Worm (Caenorhabditis elegans) whole organism, L1 larva: ENCODE results near the gene spp-28.
A peak's percentile ranks its signal among the peaks of the same experiment; 100 is the strongest.

Experiments used
- C04F5.9 ChIP-seq: sonication (generic microtip); optimal IDR thresholded peaks from 2 replicates; lab custom pipeline; 2016; ENCODE audit warnings: missing genetic modification characterization, missing compliant biosample characterization
- Y116A8C.19 ChIP-seq: sonication (generic microtip); optimal IDR thresholded peaks from 2 replicates; lab custom pipeline; 2016; ENCODE audit warnings: missing compliant biosample characterization, missing genetic modification characterization, borderline replicate concordance
- aha-1 ChIP-seq: fragments of 150-350 bp; optimal IDR thresholded peaks from 2 replicates; lab custom pipeline; 2014; ENCODE audit warnings: missing biosample characterization, missing genetic modification characterization
- ama-1 ChIP-seq: fragments of 150-350 bp; optimal IDR thresholded peaks from 2 replicates; lab custom pipeline; 2014
- blmp-1 ChIP-seq: fragments of 150-350 bp; optimal IDR thresholded peaks from 2 replicates; lab custom pipeline; 2014; ENCODE audit warnings: missing biosample characterization, missing genetic modification characterization
- ceh-88 ChIP-seq: fragments of 200-800 bp; sonication (Bioruptor generic); IDR thresholded peaks from 2 replicates; pipeline ENCODE4 v1.3.6; 2022; ENCODE audit warnings: missing genetic modification characterization, missing compliant biosample characterization
- ceh-90 ChIP-seq: sonication (generic microtip); optimal IDR thresholded peaks from 2 replicates; lab custom pipeline; 2016; ENCODE audit warnings: missing genetic modification characterization, missing compliant biosample characterization
- dpl-1 ChIP-seq, 3 experiments: fragments of 150-350 bp in 2 of 3; sonication (generic microtip) in 1 of 3; optimal IDR thresholded peaks; 2 replicates each; lab custom pipeline; 2014 to 2017; ENCODE audit warnings: missing biosample characterization in 3 of 3, missing genetic modification characterization in 3 of 3, missing genetic modification reagents in 3 of 3
- dsc-1 ChIP-seq: sonication (generic microtip); optimal IDR thresholded peaks from 2 replicates; lab custom pipeline; 2016; ENCODE audit warnings: mild to moderate bottlenecking, missing genetic modification characterization, missing compliant biosample characterization
- efl-1 ChIP-seq, 4 experiments: fragments of 150-350 bp; optimal IDR thresholded peaks in 3 of 4; peaks in 1 of 4; 1 replicate in 1 of 4; 2 replicates in 3 of 4; lab custom pipeline; 2014; ENCODE audit warnings: missing biosample characterization in 2 of 4, missing genetic modification characterization in 2 of 4, missing genetic modification reagents in 2 of 4
- egl-27 ChIP-seq, 2 experiments: fragments of 150-350 bp in 1 of 2; sonication (generic microtip); optimal IDR thresholded peaks; 3 replicates each; lab custom pipeline; 2017 to 2018; ENCODE audit warnings: missing biosample characterization in 2 of 2, missing genetic modification characterization in 2 of 2, missing genetic modification reagents in 2 of 2
- elt-2 ChIP-seq: sonication (generic microtip); optimal IDR thresholded peaks from 2 replicates; lab custom pipeline; 2016; ENCODE audit warnings: missing genetic modification characterization, mild to moderate bottlenecking, inconsistent platforms, missing compliant biosample characterization, missing genetic modification reagents
- fkh-8 ChIP-seq: sonication (generic microtip); optimal IDR thresholded peaks from 2 replicates; lab custom pipeline; 2016; ENCODE audit warnings: mild to moderate bottlenecking, missing genetic modification characterization, missing compliant biosample characterization
- grh-1 ChIP-seq: fragments of 200-800 bp; sonication (Bioruptor generic); IDR thresholded peaks from 2 replicates; pipeline ENCODE4 v1.3.6; 2022; ENCODE audit warnings: missing genetic modification reagents, missing genetic modification characterization, missing compliant biosample characterization
- hlh-4 ChIP-seq: sonication (generic microtip); optimal IDR thresholded peaks from 2 replicates; lab custom pipeline; 2016; ENCODE audit warnings: mild to moderate bottlenecking, missing genetic modification characterization, missing compliant biosample characterization
- hpl-2 ChIP-seq: fragments of 150-350 bp; optimal IDR thresholded peaks from 2 replicates; lab custom pipeline; 2014; ENCODE audit warnings: missing biosample characterization, missing genetic modification reagents, missing genetic modification characterization
- isw-1 ChIP-seq: fragments of 200-800 bp; sonication (Bioruptor generic); IDR thresholded peaks from 2 replicates; pipeline ENCODE4 v1.3.6; 2022; ENCODE audit warnings: missing genetic modification characterization, missing compliant biosample characterization
- jun-1 ChIP-seq: fragments of 150-350 bp; optimal IDR thresholded peaks from 2 replicates; lab custom pipeline; 2014; ENCODE audit warnings: missing biosample characterization, missing genetic modification reagents, missing genetic modification characterization
- lin-14 ChIP-seq: fragments of 200-800 bp; sonication (Bioruptor generic); optimal IDR thresholded peaks from 2 replicates; lab custom pipeline; 2018; ENCODE audit warnings: mild to moderate bottlenecking, missing genetic modification characterization, moderate library complexity, missing compliant biosample characterization
- lir-3 ChIP-seq: sonication (generic microtip); optimal IDR thresholded peaks from 2 replicates; lab custom pipeline; 2016; ENCODE audit warnings: mild to moderate bottlenecking, missing genetic modification characterization, moderate library complexity, missing compliant biosample characterization; ENCODE audit not compliant: poor library complexity
- mab-9 ChIP-seq: fragments of 200-800 bp; sonication (Bioruptor generic); IDR thresholded peaks from 2 replicates; pipeline ENCODE4 v1.3.6; 2022; ENCODE audit warnings: missing genetic modification reagents, missing genetic modification characterization, missing compliant biosample characterization
- mdl-1 ChIP-seq, 2 experiments: fragments of 150-350 bp; optimal IDR thresholded peaks; 2 replicates each; lab custom pipeline; 2014 to 2017; ENCODE audit warnings: missing biosample characterization in 2 of 2, missing genetic modification characterization in 2 of 2, inconsistent platforms in 1 of 2
- mep-1 ChIP-seq: fragments of 150-350 bp; optimal IDR thresholded peaks from 2 replicates; lab custom pipeline; 2014; ENCODE audit warnings: missing biosample characterization, missing genetic modification characterization
- nhr-20 ChIP-seq: sonication (generic microtip); optimal IDR thresholded peaks from 2 replicates; lab custom pipeline; 2016; ENCODE audit warnings: mild to moderate bottlenecking, missing genetic modification characterization, missing compliant biosample characterization
- nhr-237 ChIP-seq: fragments of 150-350 bp; optimal IDR thresholded peaks from 2 replicates; lab custom pipeline; 2014; ENCODE audit warnings: missing biosample characterization, missing genetic modification characterization
- nhr-28 ChIP-seq: fragments of 150-350 bp; optimal IDR thresholded peaks from 2 replicates; lab custom pipeline; 2014; ENCODE audit warnings: missing biosample characterization, missing genetic modification characterization
- nhr-47 ChIP-seq: sonication (generic microtip); optimal IDR thresholded peaks from 2 replicates; lab custom pipeline; 2016; ENCODE audit warnings: mild to moderate bottlenecking, missing genetic modification characterization, moderate library complexity, missing compliant biosample characterization
- nhr-71 ChIP-seq: sonication (generic microtip); optimal IDR thresholded peaks from 2 replicates; lab custom pipeline; 2016; ENCODE audit warnings: mild to moderate bottlenecking, missing genetic modification characterization, moderate library complexity, missing compliant biosample characterization
- nhr-77 ChIP-seq: fragments of 150-350 bp; optimal IDR thresholded peaks from 2 replicates; lab custom pipeline; 2014; ENCODE audit warnings: missing biosample characterization, missing genetic modification characterization
- nhr-84 ChIP-seq: sonication (generic microtip); optimal IDR thresholded peaks from 2 replicates; lab custom pipeline; 2017; ENCODE audit warnings: missing biosample characterization, missing genetic modification characterization
- nhr-85 ChIP-seq: sonication (generic microtip); peaks from one replicate; lab custom pipeline; 2016; ENCODE audit warnings: missing genetic modification characterization, inconsistent platforms, missing compliant biosample characterization
- pax-3 ChIP-seq: fragments of 200-800 bp; sonication (Bioruptor generic); optimal IDR thresholded peaks from 2 replicates; lab custom pipeline; 2018; ENCODE audit warnings: mild to moderate bottlenecking, missing genetic modification characterization, moderate library complexity, missing compliant biosample characterization
- pqm-1 ChIP-seq: sonication (generic microtip); optimal IDR thresholded peaks from 3 replicates; lab custom pipeline; 2017; ENCODE audit warnings: missing biosample characterization, missing genetic modification characterization
- sox-4 ChIP-seq: sonication (generic microtip); optimal IDR thresholded peaks from 2 replicates; lab custom pipeline; 2016; ENCODE audit warnings: missing genetic modification characterization, missing compliant biosample characterization
- sptf-1 ChIP-seq: fragments of 150-350 bp; optimal IDR thresholded peaks from 2 replicates; lab custom pipeline; 2014; ENCODE audit warnings: missing biosample characterization, missing genetic modification characterization
- sup-37 ChIP-seq: fragments of 200-800 bp; sonication (Bioruptor generic); optimal IDR thresholded peaks from 2 replicates; lab custom pipeline; 2018; ENCODE audit warnings: mild to moderate bottlenecking, missing genetic modification characterization, missing compliant biosample characterization
- swsn-7 ChIP-seq: sonication (generic microtip); optimal IDR thresholded peaks from 2 replicates; lab custom pipeline; 2016; ENCODE audit warnings: missing genetic modification characterization, missing compliant biosample characterization
- tlp-1 ChIP-seq: fragments of 150-350 bp; optimal IDR thresholded peaks from 2 replicates; lab custom pipeline; 2014; ENCODE audit warnings: missing biosample characterization, missing genetic modification characterization
- unc-62 ChIP-seq: fragments of 150-350 bp; optimal IDR thresholded peaks from 2 replicates; lab custom pipeline; 2014; ENCODE audit warnings: missing biosample characterization, missing genetic modification reagents, missing genetic modification characterization
- unc-98 ChIP-seq: fragments of 200-800 bp; sonication (Bioruptor generic); IDR thresholded peaks from 2 replicates; pipeline ENCODE4 v1.3.6; 2022; ENCODE audit warnings: missing genetic modification characterization, missing compliant biosample characterization
- xbp-1 ChIP-seq: sonication (generic microtip); optimal IDR thresholded peaks from 2 replicates; lab custom pipeline; 2016; ENCODE audit warnings: missing genetic modification characterization, missing compliant biosample characterization
- zip-4 ChIP-seq: fragments of 200-800 bp; sonication (Bioruptor generic); optimal IDR thresholded peaks from 2 replicates; lab custom pipeline; 2018; ENCODE audit warnings: mild to moderate bottlenecking, missing genetic modification characterization, moderate library complexity, missing compliant biosample characterization
- ztf-11 ChIP-seq, 2 experiments: sonication (generic microtip); optimal IDR thresholded peaks; 2 replicates each; lab custom pipeline; 2016 to 2017; ENCODE audit warnings: missing genetic modification characterization in 2 of 2, missing biosample characterization in 1 of 2, missing compliant biosample characterization in 1 of 2
- ztf-4 ChIP-seq: fragments of 150-350 bp; optimal IDR thresholded peaks from 2 replicates; lab custom pipeline; 2014; ENCODE audit warnings: missing biosample characterization, missing genetic modification characterization

The spp-28 gene

DNA sequence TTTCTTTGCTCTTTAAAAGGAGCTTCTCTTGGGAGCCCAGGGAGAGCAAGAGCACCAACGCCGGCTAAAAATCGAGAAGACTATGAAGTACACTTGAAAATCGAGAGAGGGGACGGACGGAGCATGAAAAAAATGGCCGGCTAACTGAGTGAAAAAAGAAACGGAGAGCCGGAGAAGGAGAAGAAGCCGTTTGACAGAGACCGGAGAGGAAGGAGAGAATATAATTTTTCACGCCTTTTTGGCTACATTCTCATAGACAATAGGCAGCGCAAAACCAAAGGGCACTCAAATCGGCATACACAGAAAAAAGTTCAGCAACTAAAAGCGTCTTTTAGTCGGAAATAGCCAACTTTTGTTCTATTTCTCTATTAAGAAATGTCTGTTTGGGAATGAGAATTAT, 31.4 kb upstream of the spp-28 start:
- no peak for TF ChIP-seq mdl-1 (tag; optimal IDR thresholded peaks at IDR 0.05; lab: Kevin White, UChicago)
- TF ChIP-seq grh-1 (GFP tag; lab: Robert Waterston, UW) = no peak
- TF ChIP-seq pqm-1 (tag; lab: Kevin White, UChicago) = no peak
- no peak for TF ChIP-seq egl-27 (tag; optimal IDR thresholded peaks at IDR 0.05; lab: Kevin White, UChicago)
- no peak for TF ChIP-seq efl-1 (optimal IDR thresholded peaks at IDR 0.05; lab: Kevin White, UChicago)
- TF ChIP-seq efl-1 (GFP tag; optimal IDR thresholded peaks at IDR 0.05 in 1 of 2; lab: Kevin White, UChicago) = peak in 1 of 2 experiments; percentile 21
- TF ChIP-seq lir-3 (tag; lab: Kevin White, UChicago) = no peak
- TF ChIP-seq elt-2 (tag; lab: Kevin White, UChicago) = no peak
- TF ChIP-seq nhr-85 = no peak
- peak; percentile 45 for TF ChIP-seq lin-14 (GFP tag; lab: Kevin White, UChicago)
- no peak for TF ChIP-seq zip-4 (GFP tag; lab: Kevin White, UChicago)

DNA sequence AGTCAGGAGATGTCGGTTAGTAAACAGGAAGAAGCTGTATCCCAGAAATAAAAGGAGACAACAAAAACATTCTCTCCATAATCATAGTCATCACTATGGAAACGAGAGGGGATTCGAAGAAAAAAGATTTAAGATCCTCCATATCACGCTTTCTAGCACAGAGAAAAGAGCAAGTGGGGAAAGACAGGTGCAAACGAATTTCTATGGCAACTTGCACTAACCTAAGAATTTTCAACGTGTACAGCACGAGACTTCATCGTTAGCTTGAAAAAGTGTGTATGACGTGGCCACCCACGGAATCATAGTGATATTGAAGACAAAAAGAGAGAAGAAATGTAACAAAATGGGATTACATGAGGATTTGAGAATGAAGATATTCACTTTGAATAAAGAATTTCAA, 30.7 kb upstream of the spp-28 start:
- TF ChIP-seq jun-1 (tag; lab: Kevin White, UChicago) (no peak), nhr-85 (no peak), fkh-8 (tag; lab: Kevin White, UChicago) (peak; percentile 90), blmp-1 (no peak), pax-3 (tag; lab: Kevin White, UChicago) (peak; percentile 70), C04F5.9 (tag; lab: Kevin White, UChicago) (no peak), nhr-28 (tag; lab: Kevin White, UChicago) (no peak), Y116A8C.19 (tag; lab: Kevin White, UChicago) (no peak), egl-27 (tag; optimal IDR thresholded peaks at IDR 0.05; lab: Kevin White, UChicago) (no peak), nhr-71 (tag; lab: Kevin White, UChicago) (peak; percentile 61), aha-1 (no peak), hlh-4 (tag; lab: Kevin White, UChicago) (peak; percentile 2), ceh-90 (no peak), ztf-4 (tag; lab: Kevin White, UChicago) (peak; percentile 24), unc-98 (GFP tag; lab: Robert Waterston, UW) (no peak), dsc-1 (peak; percentile 79), sox-4 (tag; lab: Kevin White, UChicago) (peak; percentile 20), dpl-1 (GFP tag; optimal IDR thresholded peaks at IDR 0.05; lab: Kevin White, UChicago) (no peak), nhr-47 (tag; lab: Kevin White, UChicago) (peak; percentile 60), sup-37 (no peak), elt-2 (tag; lab: Kevin White, UChicago) (no peak)

DNA sequence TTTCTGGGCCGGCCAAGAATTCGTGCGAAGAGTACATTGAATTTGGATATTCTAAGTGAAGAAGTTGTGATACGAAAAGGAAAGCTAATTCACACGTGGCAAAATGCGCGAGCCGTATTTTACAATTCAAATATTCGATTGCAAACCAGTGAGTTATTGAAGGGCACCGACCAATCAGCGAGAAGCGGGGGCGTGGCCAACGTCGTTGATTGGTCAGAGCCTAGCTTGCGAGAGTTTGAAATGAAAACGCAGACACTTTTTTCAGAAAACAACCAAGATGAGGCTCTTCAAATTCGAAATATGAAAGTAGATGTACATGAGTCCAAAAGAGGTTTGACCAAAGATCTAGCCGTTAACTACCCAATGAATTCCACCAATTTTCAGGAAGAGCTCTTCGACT, 20.5 kb upstream of the spp-28 start:
- TF ChIP-seq ztf-4 (tag; lab: Kevin White, UChicago) = no peak
- no peak for TF ChIP-seq swsn-7 (tag; lab: Kevin White, UChicago)
- no peak for TF ChIP-seq blmp-1
- no peak for TF ChIP-seq ztf-11 (tag; optimal IDR thresholded peaks at IDR 0.05; lab: Kevin White, UChicago)
- no peak for TF ChIP-seq zip-4 (GFP tag; lab: Kevin White, UChicago)
- TF ChIP-seq ama-1 (lab: Kevin White, UChicago) = no peak
- no peak for TF ChIP-seq isw-1 (GFP tag; lab: Robert Waterston, UW)
- no peak for TF ChIP-seq egl-27 (tag; optimal IDR thresholded peaks at IDR 0.05; lab: Kevin White, UChicago)
- TF ChIP-seq mep-1 (tag; lab: Kevin White, UChicago) = no peak
- no peak for TF ChIP-seq dsc-1
- TF ChIP-seq hpl-2 = no peak
- TF ChIP-seq sptf-1 = no peak
- no peak for TF ChIP-seq nhr-77 (tag; lab: Kevin White, UChicago)
- no peak for TF ChIP-seq aha-1

DNA sequence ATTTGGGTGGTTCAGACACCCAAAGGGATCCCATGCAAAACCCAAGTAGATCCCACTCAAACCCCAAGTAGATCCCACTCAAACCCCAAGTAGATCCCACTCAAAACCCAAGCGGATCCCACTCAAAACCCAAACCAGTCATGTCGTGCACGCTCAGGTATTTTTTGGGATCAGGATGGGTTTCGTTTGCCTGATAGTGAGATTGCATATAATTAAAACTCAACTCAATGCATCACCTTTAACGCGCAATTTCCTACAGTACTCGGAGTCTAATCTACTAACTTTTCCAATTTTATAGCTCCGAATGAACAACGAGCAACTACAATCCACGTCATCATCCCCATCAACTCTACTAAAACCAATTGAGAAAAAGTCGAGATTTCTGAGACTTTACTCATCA, 19.0 kb upstream of the spp-28 start, which contains the start of gene phlp-2:
Gene phlp-2 (plus strand): TSS at position 301 of the 400 bp plus-strand sequence.
- TF ChIP-seq unc-62 = no peak
- no peak for TF ChIP-seq mab-9 (GFP tag; lab: Robert Waterston, UW)
- no peak for TF ChIP-seq lin-14 (GFP tag; lab: Kevin White, UChicago)
- TF ChIP-seq nhr-84 (tag; lab: Kevin White, UChicago) = no peak
- no peak for TF ChIP-seq Y116A8C.19 (tag; lab: Kevin White, UChicago)
- no peak for TF ChIP-seq efl-1 (optimal IDR thresholded peaks at IDR 0.05; lab: Kevin White, UChicago)
- TF ChIP-seq efl-1 (GFP tag; optimal IDR thresholded peaks at IDR 0.05 in 1 of 2; lab: Kevin White, UChicago) = no peak
- TF ChIP-seq nhr-237 (tag; lab: Kevin White, UChicago) = no peak
- no peak for TF ChIP-seq xbp-1
- no peak for TF ChIP-seq blmp-1
- TF ChIP-seq ceh-88 = no peak
- no peak for TF ChIP-seq nhr-20 (tag; lab: Kevin White, UChicago)
- no peak for TF ChIP-seq tlp-1 (tag; lab: Kevin White, UChicago)
- TF ChIP-seq ceh-90 = no peak
- TF ChIP-seq, all 84 proteins: peak for 0
